Worm (Caenorhabditis elegans) whole organism, L1 larva: ENCODE data around the gene M110.3.

Experiments
- C16A3.4 ChIP-seq: fragments of 150-350 bp; optimal IDR thresholded peaks from 2 replicates; lab custom pipeline; 2014; ENCODE audit warnings: missing biosample characterization, missing genetic modification characterization
- F16B12.6 ChIP-seq: fragments of 150-350 bp; optimal IDR thresholded peaks from 2 replicates; lab custom pipeline; 2014; ENCODE audit warnings: missing biosample characterization, missing genetic modification characterization
- alr-1 ChIP-seq: fragments of 200-800 bp; sonication (Bioruptor generic); optimal IDR thresholded peaks from 2 replicates; lab custom pipeline; 2018; ENCODE audit warnings: borderline replicate concordance, mild to moderate bottlenecking, missing genetic modification characterization, missing compliant biosample characterization
- aly-2 ChIP-seq: fragments of 150-350 bp; optimal IDR thresholded peaks from 2 replicates; lab custom pipeline; 2014; ENCODE audit warnings: missing biosample characterization, missing genetic modification characterization
- ama-1 ChIP-seq: fragments of 150-350 bp; optimal IDR thresholded peaks from 2 replicates; lab custom pipeline; 2014
- blmp-1 ChIP-seq: fragments of 150-350 bp; optimal IDR thresholded peaks from 2 replicates; lab custom pipeline; 2014; ENCODE audit warnings: missing biosample characterization, missing genetic modification characterization
- ceh-63 ChIP-seq: fragments of 200-800 bp; sonication (Bioruptor generic); optimal IDR thresholded peaks from 2 replicates; lab custom pipeline; 2018; ENCODE audit warnings: mild to moderate bottlenecking, missing genetic modification characterization, missing compliant biosample characterization
- ceh-8 ChIP-seq: fragments of 200-800 bp; sonication (Bioruptor generic); optimal IDR thresholded peaks from 2 replicates; lab custom pipeline; 2018; ENCODE audit warnings: mild to moderate bottlenecking, missing genetic modification characterization, moderate library complexity, missing compliant biosample characterization
- ceh-82 ChIP-seq, 3 experiments: fragments of 150-350 bp in 1 of 3; sonication (generic microtip) in 2 of 3; optimal IDR thresholded peaks; 2 replicates each; lab custom pipeline; 2014 to 2017; ENCODE audit warnings: missing biosample characterization in 3 of 3, missing genetic modification characterization in 3 of 3
- ceh-88 ChIP-seq: fragments of 200-800 bp; sonication (Bioruptor generic); IDR thresholded peaks from 2 replicates; pipeline ENCODE4 v1.3.6; 2022; ENCODE audit warnings: missing genetic modification characterization, missing compliant biosample characterization
- dsc-1 ChIP-seq: sonication (generic microtip); optimal IDR thresholded peaks from 2 replicates; lab custom pipeline; 2016; ENCODE audit warnings: mild to moderate bottlenecking, missing genetic modification characterization, missing compliant biosample characterization
- efl-1 ChIP-seq, 4 experiments: fragments of 150-350 bp; optimal IDR thresholded peaks in 3 of 4; peaks in 1 of 4; 1 replicate in 1 of 4; 2 replicates in 3 of 4; lab custom pipeline; 2014; ENCODE audit warnings: missing biosample characterization in 2 of 4, missing genetic modification characterization in 2 of 4, missing genetic modification reagents in 2 of 4
- efl-3 ChIP-seq: fragments of 200-800 bp; sonication (Bioruptor generic); optimal IDR thresholded peaks from 2 replicates; lab custom pipeline; 2018; ENCODE audit warnings: mild to moderate bottlenecking, missing genetic modification characterization, missing compliant biosample characterization
- egl-13 ChIP-seq: sonication (generic microtip); optimal IDR thresholded peaks from 2 replicates; lab custom pipeline; 2016; ENCODE audit warnings: missing genotype, missing genetic modification reagents, missing genetic modification characterization, missing compliant biosample characterization
- elt-2 ChIP-seq: sonication (generic microtip); optimal IDR thresholded peaks from 2 replicates; lab custom pipeline; 2016; ENCODE audit warnings: missing genetic modification characterization, mild to moderate bottlenecking, inconsistent platforms, missing compliant biosample characterization, missing genetic modification reagents
- elt-3 ChIP-seq, 6 experiments: fragments of 150-350 bp in 1 of 6; sonication (generic microtip); optimal IDR thresholded peaks; 2 replicates each; lab custom pipeline; 2017 to 2018; ENCODE audit warnings: missing biosample characterization in 6 of 6, missing genetic modification characterization in 6 of 6, inconsistent platforms in 1 of 6
- fkh-10 ChIP-seq: sonication (generic microtip); optimal IDR thresholded peaks from 2 replicates; lab custom pipeline; 2017; ENCODE audit warnings: missing biosample characterization, missing genetic modification reagents, missing genetic modification characterization
- fkh-4 ChIP-seq: sonication (generic microtip); optimal IDR thresholded peaks from 2 replicates; lab custom pipeline; 2016; ENCODE audit warnings: missing compliant biosample characterization, missing genetic modification characterization, borderline replicate concordance
- fos-1 ChIP-seq: fragments of 150-350 bp; optimal IDR thresholded peaks from 2 replicates; lab custom pipeline; 2014; ENCODE audit warnings: missing biosample characterization, missing genetic modification characterization
- grh-1 ChIP-seq: fragments of 200-800 bp; sonication (Bioruptor generic); IDR thresholded peaks from 2 replicates; pipeline ENCODE4 v1.3.6; 2022; ENCODE audit warnings: missing genetic modification reagents, missing genetic modification characterization, missing compliant biosample characterization
- irx-1 ChIP-seq: sonication (generic microtip); optimal IDR thresholded peaks from 2 replicates; lab custom pipeline; 2016; ENCODE audit warnings: missing genetic modification characterization, missing compliant biosample characterization
- isw-1 ChIP-seq: fragments of 200-800 bp; sonication (Bioruptor generic); IDR thresholded peaks from 2 replicates; pipeline ENCODE4 v1.3.6; 2022; ENCODE audit warnings: missing genetic modification characterization, missing compliant biosample characterization
- lin-13 ChIP-seq: fragments of 150-350 bp; optimal IDR thresholded peaks from 2 replicates; lab custom pipeline; 2014; ENCODE audit warnings: missing biosample characterization, missing genetic modification reagents, missing genetic modification characterization
- lin-14 ChIP-seq: fragments of 200-800 bp; sonication (Bioruptor generic); optimal IDR thresholded peaks from 2 replicates; lab custom pipeline; 2018; ENCODE audit warnings: mild to moderate bottlenecking, missing genetic modification characterization, moderate library complexity, missing compliant biosample characterization
- lin-15B ChIP-seq: fragments of 150-350 bp; sonication (generic microtip); optimal IDR thresholded peaks from 3 replicates; lab custom pipeline; 2014; ENCODE audit warnings: missing biosample characterization, missing genetic modification characterization
- lin-35 ChIP-seq, 2 experiments: fragments of 150-350 bp; optimal IDR thresholded peaks; 2 replicates each; lab custom pipeline; 2014; ENCODE audit warnings: missing biosample characterization in 2 of 2, missing genetic modification characterization in 2 of 2, missing genetic modification reagents in 2 of 2
- lin-39 ChIP-seq: fragments of 150-350 bp; optimal IDR thresholded peaks from 2 replicates; lab custom pipeline; 2014; ENCODE audit warnings: missing biosample characterization, missing genetic modification reagents, missing genetic modification characterization
- lsy-2 ChIP-seq, 2 experiments: fragments of 150-350 bp; optimal IDR thresholded peaks; 2 replicates each; lab custom pipeline; 2014; ENCODE audit warnings: missing biosample characterization in 2 of 2, missing genetic modification characterization in 2 of 2
- mep-1 ChIP-seq: fragments of 150-350 bp; optimal IDR thresholded peaks from 2 replicates; lab custom pipeline; 2014; ENCODE audit warnings: missing biosample characterization, missing genetic modification characterization
- nhr-20 ChIP-seq: sonication (generic microtip); optimal IDR thresholded peaks from 2 replicates; lab custom pipeline; 2016; ENCODE audit warnings: mild to moderate bottlenecking, missing genetic modification characterization, missing compliant biosample characterization
- nhr-237 ChIP-seq: fragments of 150-350 bp; optimal IDR thresholded peaks from 2 replicates; lab custom pipeline; 2014; ENCODE audit warnings: missing biosample characterization, missing genetic modification characterization
- nhr-47 ChIP-seq: sonication (generic microtip); optimal IDR thresholded peaks from 2 replicates; lab custom pipeline; 2016; ENCODE audit warnings: mild to moderate bottlenecking, missing genetic modification characterization, moderate library complexity, missing compliant biosample characterization
- nhr-71 ChIP-seq: sonication (generic microtip); optimal IDR thresholded peaks from 2 replicates; lab custom pipeline; 2016; ENCODE audit warnings: mild to moderate bottlenecking, missing genetic modification characterization, moderate library complexity, missing compliant biosample characterization
- nhr-77 ChIP-seq: fragments of 150-350 bp; optimal IDR thresholded peaks from 2 replicates; lab custom pipeline; 2014; ENCODE audit warnings: missing biosample characterization, missing genetic modification characterization
- nhr-85 ChIP-seq: sonication (generic microtip); peaks from one replicate; lab custom pipeline; 2016; ENCODE audit warnings: missing genetic modification characterization, inconsistent platforms, missing compliant biosample characterization
- pqm-1 ChIP-seq: sonication (generic microtip); optimal IDR thresholded peaks from 3 replicates; lab custom pipeline; 2017; ENCODE audit warnings: missing biosample characterization, missing genetic modification characterization
- skn-1 ChIP-seq: fragments of 150-350 bp; optimal IDR thresholded peaks from 2 replicates; lab custom pipeline; 2014; ENCODE audit warnings: missing biosample characterization, missing genetic modification characterization
- snu-23 ChIP-seq: sonication (generic microtip); optimal IDR thresholded peaks from 2 replicates; lab custom pipeline; 2016; ENCODE audit warnings: missing genetic modification characterization, missing compliant biosample characterization
- swsn-7 ChIP-seq: sonication (generic microtip); optimal IDR thresholded peaks from 2 replicates; lab custom pipeline; 2016; ENCODE audit warnings: missing genetic modification characterization, missing compliant biosample characterization
- tbx-2 ChIP-seq: sonication (generic microtip); optimal IDR thresholded peaks from 2 replicates; lab custom pipeline; 2016; ENCODE audit warnings: missing genetic modification characterization, missing compliant biosample characterization
- unc-130 ChIP-seq: fragments of 150-350 bp; optimal IDR thresholded peaks from 2 replicates; lab custom pipeline; 2017; ENCODE audit warnings: missing biosample characterization, missing genetic modification characterization, inconsistent platforms
- unc-62 ChIP-seq: fragments of 150-350 bp; optimal IDR thresholded peaks from 2 replicates; lab custom pipeline; 2014; ENCODE audit warnings: missing biosample characterization, missing genetic modification reagents, missing genetic modification characterization
- unc-86 ChIP-seq: sonication (generic microtip); optimal IDR thresholded peaks from 2 replicates; lab custom pipeline; 2016; ENCODE audit warnings: missing genetic modification characterization, missing compliant biosample characterization
- unc-98 ChIP-seq: fragments of 200-800 bp; sonication (Bioruptor generic); IDR thresholded peaks from 2 replicates; pipeline ENCODE4 v1.3.6; 2022; ENCODE audit warnings: missing genetic modification characterization, missing compliant biosample characterization
- zag-1 ChIP-seq: fragments of 150-350 bp; optimal IDR thresholded peaks from 2 replicates; lab custom pipeline; 2014; ENCODE audit warnings: missing biosample characterization, missing genetic modification characterization
- ztf-4 ChIP-seq: fragments of 150-350 bp; optimal IDR thresholded peaks from 2 replicates; lab custom pipeline; 2014; ENCODE audit warnings: missing biosample characterization, missing genetic modification characterization

The M110.3 gene

ce11 chrII:8225914-8226313 is 9.5 kb upstream of the M110.3 start:
- TF ChIP-seq nhr-47 (no peak), F16B12.6 (tag; lab: Kevin White, UChicago) (no peak), blmp-1 (tag; lab: Kevin White, UChicago) (peak; percentile 89), C16A3.4 (tag; lab: Kevin White, UChicago) (no peak), egl-13 (tag; lab: Kevin White, UChicago) (no peak), efl-1 (optimal IDR thresholded peaks at IDR 0.05; lab: Kevin White, UChicago) (no peak), efl-1 (GFP tag; optimal IDR thresholded peaks at IDR 0.05 in 1 of 2; lab: Kevin White, UChicago) (no peak), fkh-4 (tag; lab: Kevin White, UChicago) (no peak), tbx-2 (tag; lab: Kevin White, UChicago) (no peak), snu-23 (GFP tag; lab: Kevin White, UChicago) (peak; percentile 6), nhr-71 (tag; lab: Kevin White, UChicago) (no peak), irx-1 (no peak), dsc-1 (tag; lab: Kevin White, UChicago) (no peak), grh-1 (GFP tag; lab: Robert Waterston, UW) (0 out of 2 replicates have a peak, but pooled peaks have one; percentile 16), lin-35 (GFP tag; optimal IDR thresholded peaks at IDR 0.05; lab: Kevin White, UChicago) (peak in 1 of 2 experiments; percentile 24), swsn-7 (tag; lab: Kevin White, UChicago) (no peak), aly-2 (no peak), lin-13 (no peak), lsy-2 (tag; optimal IDR thresholded peaks at IDR 0.05; lab: Kevin White, UChicago) (no peak), skn-1 (tag; lab: Kevin White, UChicago) (no peak), pqm-1 (tag; lab: Kevin White, UChicago) (no peak), ceh-63 (no peak), unc-86 (tag; lab: Kevin White, UChicago) (no peak), ceh-82 (tag; optimal IDR thresholded peaks at IDR 0.05; lab: Kevin White, UChicago) (no peak), efl-3 (GFP tag; lab: Kevin White, UChicago) (no peak), ztf-4 (tag; lab: Kevin White, UChicago) (no peak), nhr-77 (tag; lab: Kevin White, UChicago) (no peak), unc-98 (no peak), unc-130 (tag; lab: Kevin White, UChicago) (no peak), mep-1 (tag; lab: Kevin White, UChicago) (no peak), nhr-20 (tag; lab: Kevin White, UChicago) (peak; percentile 16), fos-1 (tag; lab: Kevin White, UChicago) (no peak), fkh-10 (GFP tag; lab: Kevin White, UChicago) (no peak), lin-14 (GFP tag; lab: Kevin White, UChicago) (peak; percentile 24), elt-3 (tag; optimal IDR thresholded peaks at IDR 0.05; lab: Kevin White, UChicago) (no peak), lin-15B (tag; lab: Kevin White, UChicago) (no peak), nhr-237 (tag; lab: Kevin White, UChicago) (no peak), unc-62 (GFP tag; lab: Kevin White, UChicago) (no peak), alr-1 (tag; lab: Kevin White, UChicago) (no peak), zag-1 (tag; lab: Kevin White, UChicago) (no peak), lin-39 (tag; lab: Kevin White, UChicago) (no peak), ama-1 (lab: Kevin White, UChicago) (no peak), ceh-8 (GFP tag; lab: Kevin White, UChicago) (no peak), nhr-85 (tag; lab: Kevin White, UChicago) (peak; percentile 76), ceh-88 (GFP tag; lab: Robert Waterston, UW) (no peak), isw-1 (GFP tag; lab: Robert Waterston, UW) (no peak), elt-2 (tag; lab: Kevin White, UChicago) (no peak)
